Fruit fly (Drosophila melanogaster) whole organism, embryonic: Measurements from ENCODE around the gene CG4424.
A peak's percentile ranks its signal among the peaks of the same experiment; 100 is the strongest.

Source experiments
- CG11085 ChIP-seq: fragments of 200-800 bp; sonication (Bioruptor generic); IDR thresholded peaks from 2 replicates; pipeline ENCODE4 v1.3.6; 2022; ENCODE audit warnings: missing biosample characterization, missing genetic modification characterization
- CG12659 ChIP-seq: fragments of 200-800 bp; sonication (Bioruptor generic); optimal IDR thresholded peaks from 3 replicates; lab custom pipeline; 2017; ENCODE audit warnings: mild to moderate bottlenecking, missing biosample characterization, missing genetic modification reagents, missing genetic modification characterization
- CG1529 ChIP-seq: fragments of 200-800 bp; sonication (Bioruptor generic); optimal IDR thresholded peaks from 3 replicates; lab custom pipeline; 2018; ENCODE audit warnings: missing biosample characterization, missing genetic modification characterization
- CG17359 ChIP-seq: fragments of 200-800 bp; sonication (Bioruptor generic); optimal IDR thresholded peaks from 3 replicates; lab custom pipeline; 2018; ENCODE audit warnings: missing biosample characterization, mild to moderate bottlenecking, missing genetic modification characterization, moderate library complexity
- CG31224 ChIP-seq: fragments of 200-800 bp; sonication (Bioruptor generic); IDR thresholded peaks from 2 replicates; pipeline ENCODE4 v1.3.6; 2022; ENCODE audit warnings: missing biosample characterization, missing genetic modification characterization
- CG7271 ChIP-seq: fragments of 200-800 bp; sonication (Bioruptor generic); optimal IDR thresholded peaks from 2 replicates; lab custom pipeline; 2018; ENCODE audit warnings: missing biosample characterization, mild to moderate bottlenecking, missing genetic modification characterization, moderate library complexity
- CG9797 ChIP-seq: fragments of 200-800 bp; sonication (Bioruptor generic); optimal IDR thresholded peaks from 3 replicates; lab custom pipeline; 2018; ENCODE audit warnings: missing biosample characterization, mild to moderate bottlenecking, missing genetic modification characterization
- Dll ChIP-seq: fragments of 200-800 bp; sonication (Bioruptor generic); IDR thresholded peaks from 4 replicates; pipeline ENCODE4 v1.3.6; 2022; ENCODE audit warnings: missing biosample characterization, missing genetic modification characterization; ENCODE audit not compliant: partially characterized antibody
- NC2β ChIP-seq: fragments of 200-800 bp; sonication (Bioruptor generic); optimal IDR thresholded peaks from 2 replicates; lab custom pipeline; 2016; ENCODE audit warnings: missing biosample characterization, missing genetic modification characterization
- ind ChIP-seq: fragments of 200-800 bp; sonication (Bioruptor generic); optimal IDR thresholded peaks from 3 replicates; lab custom pipeline; 2016; ENCODE audit warnings: missing biosample characterization, missing genetic modification characterization
- pb ChIP-seq: fragments of 200-800 bp; sonication (Bioruptor generic); optimal IDR thresholded peaks from 3 replicates; lab custom pipeline; 2016; ENCODE audit warnings: missing biosample characterization, missing genetic modification characterization
- row ChIP-seq: fragments of 200-800 bp; sonication (Bioruptor generic); IDR thresholded peaks from 3 replicates; pipeline ENCODE4 v1.3.6; 2022; ENCODE audit warnings: missing biosample characterization, missing genetic modification characterization
- sisA ChIP-seq: fragments of 200-800 bp; sonication (Bioruptor generic); IDR thresholded peaks from 2 replicates; pipeline ENCODE4 v1.3.6; 2022; ENCODE audit warnings: missing biosample characterization, missing genetic modification characterization
- vfl ChIP-seq: fragments of 200-800 bp; sonication (Bioruptor generic); optimal IDR thresholded peaks from 2 replicates; lab custom pipeline; 2016; ENCODE audit warnings: missing biosample characterization, missing genetic modification characterization

DNA sequence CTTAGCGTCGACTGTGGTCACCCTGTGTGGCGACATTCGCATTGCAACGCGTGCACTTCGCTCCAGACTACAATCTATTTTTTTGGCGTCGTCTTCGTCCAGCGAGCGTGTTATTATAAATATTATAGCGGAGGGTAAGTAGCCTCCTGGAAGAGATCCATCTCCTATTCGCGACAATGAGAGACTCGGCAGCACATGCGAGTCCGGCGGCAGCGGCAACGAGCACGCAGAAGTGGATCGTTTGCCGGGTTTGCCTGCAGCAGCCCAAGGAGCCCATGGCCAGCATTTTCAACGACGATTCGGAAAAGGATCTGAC is 3.9 kb upstream of the CG4424 start, which contains the start of gene idc:
- TF ChIP-seq CG1529 (GFP tag; lab: Kevin White, UChicago) (no peak), CG12659 (no peak), CG31224 (no peak), CG7271 (tag; lab: Kevin White, UChicago) (no peak), NC2β (GFP tag; lab: Kevin White, UChicago) (no peak), CG9797 (GFP tag; lab: Kevin White, UChicago) (no peak), Dll (GFP tag; lab: Robert Waterston, UW) (0 out of 4 replicates have a peak, but pooled peaks have one; percentile 16), CG17359 (no peak), pb (no peak), ind (GFP tag; lab: Kevin White, UChicago) (no peak), vfl (GFP tag; lab: Kevin White, UChicago) (no peak), sisA (GFP tag; lab: Robert Waterston, UW) (no peak), CG11085 (GFP tag; lab: Robert Waterston, UW) (no peak), row (no peak)
